Worm (Caenorhabditis elegans): ENCODE data around the gene col-125.

Gene col-125

DNA sequence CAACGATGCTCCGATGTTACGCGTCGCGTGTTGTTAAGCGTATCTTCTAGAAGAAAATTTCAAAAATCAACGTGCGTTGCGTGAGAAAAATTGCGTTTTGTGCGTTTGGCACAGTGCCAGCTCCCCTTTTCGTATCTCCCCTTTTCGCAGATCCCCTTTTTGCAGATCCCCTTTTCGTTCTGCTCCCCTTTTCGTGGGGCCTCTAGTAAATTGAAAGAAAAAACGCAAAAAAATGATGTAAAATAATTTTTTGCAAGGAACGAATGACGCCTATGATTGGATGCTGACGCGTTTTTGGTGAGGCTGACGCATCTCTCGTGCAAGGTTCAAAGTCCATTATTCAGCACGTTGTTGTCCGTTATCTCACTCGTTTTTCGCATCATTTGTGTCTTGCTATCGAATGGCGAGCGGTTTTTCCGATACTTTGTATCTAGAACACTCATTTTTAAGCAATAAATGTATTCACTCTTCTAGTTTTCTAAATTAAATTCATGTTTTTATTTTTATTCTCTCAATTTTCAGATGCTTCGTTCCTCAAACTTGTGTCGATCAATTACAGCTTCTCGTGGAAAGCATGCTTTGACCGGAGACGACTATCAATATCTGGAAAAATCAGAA is 46.1 kb upstream of the col-125 start, which contains the start of gene cpt-2 (continued):
- peak; percentile 86 for TF ChIP-seq lin-39 (tag; optimal IDR thresholded peaks at IDR 0.05)
- TF ChIP-seq ceh-88 (GFP tag; IDR thresholded peaks at IDR 0.05), result peak; percentile 78
- peak; percentile 88 for TF ChIP-seq nhr-85 (tag)
- TF ChIP-seq swsn-7 (tag; optimal IDR thresholded peaks at IDR 0.05), result peak; percentile 91
- peak; percentile 79 for TF ChIP-seq snpc-4 (tag; optimal IDR thresholded peaks at IDR 0.05)
- TF ChIP-seq fkh-10 (GFP tag; optimal IDR thresholded peaks at IDR 0.05), result peak; percentile 75
- TF ChIP-seq nhr-90 (tag; optimal IDR thresholded peaks at IDR 0.05; ENCODE audit: poor library complexity), result peak; percentile 93
- TF ChIP-seq grh-1 (GFP tag; IDR thresholded peaks at IDR 0.05), result peak; percentile 89
- peak; percentile 85 for TF ChIP-seq lin-14 (GFP tag; optimal IDR thresholded peaks at IDR 0.05)
- peak; percentile 56 for TF ChIP-seq blmp-1 (tag; optimal IDR thresholded peaks at IDR 0.05)
- TF ChIP-seq mab-9 (GFP tag; IDR thresholded peaks at IDR 0.05), result peak; percentile 89
- TF ChIP-seq nhr-47 (tag; optimal IDR thresholded peaks at IDR 0.05), result peak; percentile 96
- peak; percentile 91 for TF ChIP-seq ceh-8 (GFP tag; optimal IDR thresholded peaks at IDR 0.05)
- peak; percentile 81 to 86 for TF ChIP-seq efl-1 (optimal IDR thresholded peaks at IDR 0.05)
- peak; percentile 80 to 98 for TF ChIP-seq efl-1 (GFP tag; optimal IDR thresholded peaks at IDR 0.05 in 1 of 2)
- TF ChIP-seq unc-130 (tag; optimal IDR thresholded peaks at IDR 0.05), result peak; percentile 94
- peak; percentile 83 to 90 for TF ChIP-seq lin-35 (GFP tag; optimal IDR thresholded peaks at IDR 0.05)
- TF ChIP-seq elt-2 (tag; optimal IDR thresholded peaks at IDR 0.05), result peak; percentile 88
- peak; percentile 46 for TF ChIP-seq sup-37 (GFP tag; optimal IDR thresholded peaks at IDR 0.05)
- TF ChIP-seq C16A3.4 (tag; optimal IDR thresholded peaks at IDR 0.05), result peak; percentile 74
- peak; percentile 84 for TF ChIP-seq lin-13 (GFP tag; optimal IDR thresholded peaks at IDR 0.05)
- peak; percentile 87 for TF ChIP-seq irx-1 (tag; optimal IDR thresholded peaks at IDR 0.05)
- TF ChIP-seq zip-4 (GFP tag; optimal IDR thresholded peaks at IDR 0.05), result peak; percentile 49
- peak; percentile 95 for TF ChIP-seq nhr-19 (GFP tag; conservative IDR thresholded peaks at IDR 0.05)
- TF ChIP-seq unc-98 (GFP tag; IDR thresholded peaks at IDR 0.05), result peak; percentile 76
- peak; percentile 77 for TF ChIP-seq egl-13 (tag; optimal IDR thresholded peaks at IDR 0.05)
- peak; percentile 94 for TF ChIP-seq nhr-71 (tag; optimal IDR thresholded peaks at IDR 0.05)
- TF ChIP-seq ceh-82 (tag; optimal IDR thresholded peaks at IDR 0.05), result peak; percentile 77 to 93 (median 89)
- peak in 1 of 2 experiments; percentile 69 for TF ChIP-seq ztf-11 (tag; optimal IDR thresholded peaks at IDR 0.05)
- peak; percentile 37 for TF ChIP-seq ama-1 (optimal IDR thresholded peaks at IDR 0.05)
- peak; percentile 66 for TF ChIP-seq hpl-2 (GFP tag; optimal IDR thresholded peaks at IDR 0.05)

ce11 chrIV:11180077-11180476 is 45.2 kb upstream of the col-125 start:
- TF ChIP-seq mep-1 (tag; optimal IDR thresholded peaks at IDR 0.05) (peak; percentile 4), lsy-2 (tag; optimal IDR thresholded peaks at IDR 0.05) (no peak)

DNA sequence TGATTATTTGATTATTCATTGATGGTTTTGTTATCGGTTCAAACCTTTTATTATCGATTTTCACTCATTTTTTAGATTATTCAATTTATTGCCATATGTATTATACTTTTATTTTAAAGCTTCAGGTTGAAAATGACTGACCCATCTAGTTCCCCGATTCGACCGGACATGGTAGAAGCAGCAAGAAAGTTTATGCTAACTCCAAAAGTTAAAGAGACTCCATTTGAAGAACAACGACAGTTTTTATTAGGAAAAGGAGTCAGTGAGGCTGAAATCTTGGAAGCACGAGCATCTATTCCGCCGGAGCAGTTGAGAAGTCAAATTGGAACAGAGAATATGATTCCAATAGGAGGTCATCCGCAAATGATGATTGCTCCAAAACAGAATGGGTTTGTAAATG is 42.3 kb upstream of the col-125 start, which contains the start of gene prx-14:
TSS of gene prx-14 (plus strand) at position 120 of the 400 bp plus-strand sequence.
- TF ChIP-seq mep-1 (tag; optimal IDR thresholded peaks at IDR 0.05), result no peak
- no peak for TF ChIP-seq efl-1 (optimal IDR thresholded peaks at IDR 0.05)
- peak in 1 of 2 experiments; percentile 14 for TF ChIP-seq efl-1 (GFP tag; optimal IDR thresholded peaks at IDR 0.05 in 1 of 2)
- peak; percentile 49 for TF ChIP-seq elt-2 (tag; optimal IDR thresholded peaks at IDR 0.05)

DNA sequence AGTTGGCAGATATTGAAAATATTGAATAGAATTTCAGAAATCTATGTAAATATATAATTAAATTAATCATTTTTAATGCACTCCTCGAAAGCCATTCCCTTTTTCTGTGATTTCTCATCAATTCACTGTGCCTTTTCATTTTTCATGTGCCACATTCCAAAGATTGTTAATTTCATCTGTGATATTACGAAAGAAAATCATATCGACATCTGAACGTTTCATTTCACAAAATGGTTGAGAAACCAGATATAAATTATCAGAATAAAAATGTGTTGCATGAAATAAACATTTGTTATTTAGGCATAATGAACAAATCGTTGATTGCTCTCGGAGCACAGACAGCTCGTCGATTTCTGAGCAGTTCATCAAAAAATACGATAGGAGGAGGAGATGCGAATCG is 41.3 kb upstream of the col-125 start, which contains the start of gene nuaf-3:
TSS of gene nuaf-3 (plus strand) at position 301 of the 400 bp plus-strand sequence.
- no peak for TF ChIP-seq lsy-2 (tag; optimal IDR thresholded peaks at IDR 0.05)
- TF ChIP-seq skn-1 (tag; optimal IDR thresholded peaks at IDR 0.05), result no peak
- no peak for TF ChIP-seq nhr-77 (tag; optimal IDR thresholded peaks at IDR 0.05)
- no peak for TF ChIP-seq rnt-1 (tag; optimal IDR thresholded peaks at IDR 0.05)
- TF ChIP-seq nhr-71 (tag; optimal IDR thresholded peaks at IDR 0.05), result no peak
- TF ChIP-seq ceh-63 (GFP tag; optimal IDR thresholded peaks at IDR 0.05), result no peak
- no peak for TF ChIP-seq efl-3 (GFP tag; optimal IDR thresholded peaks at IDR 0.05)
- TF ChIP-seq nhr-76 (tag; optimal IDR thresholded peaks at IDR 0.05), result no peak
- no peak for TF ChIP-seq fkh-10 (GFP tag; optimal IDR thresholded peaks at IDR 0.05)
- no peak for TF ChIP-seq hlh-17 (GFP tag; optimal IDR thresholded peaks at IDR 0.05; ENCODE audit: borderline replicate concordance)

Data from whole organism, L1 larva.